Worm (Caenorhabditis elegans) whole organism, young adult: ENCODE measurements around the gene tbc-2.

Experiments
- Y95B8A.8 ChIP-seq: fragments of 200-800 bp; sonication (Bioruptor generic); IDR thresholded peaks from 2 replicates; pipeline ENCODE4 v1.3.6; 2022; ENCODE audit warnings: missing genetic modification reagents, missing genetic modification characterization, missing compliant biosample characterization
- lir-1 ChIP-seq: fragments of 200-800 bp; sonication (Bioruptor generic); conservative IDR thresholded peaks from 2 replicates; pipeline ENCODE4 v1.3.6; 2022; ENCODE audit warnings: missing genetic modification reagents, missing genetic modification characterization, missing compliant biosample characterization
- nfya-1 ChIP-seq: sonication (generic microtip); optimal IDR thresholded peaks from 2 replicates; lab custom pipeline; 2017; ENCODE audit warnings: antibody characterized with exemption, missing compliant biosample characterization, missing genetic modification characterization, borderline replicate concordance; ENCODE audit not compliant: insufficient read depth
- pha-4 ChIP-seq: fragments of 150-350 bp; sonication (generic microtip); optimal IDR thresholded peaks from 2 replicates; lab custom pipeline; 2014; ENCODE audit warnings: missing biosample characterization, missing genetic modification reagents, missing genetic modification characterization
- sptf-2 ChIP-seq: fragments of 200-800 bp; sonication (Bioruptor generic); optimal IDR thresholded peaks from 2 replicates; lab custom pipeline; 2018; ENCODE audit warnings: mild to moderate bottlenecking, missing genetic modification characterization, missing compliant biosample characterization
- unc-62 ChIP-seq: fragments of 150-350 bp; optimal IDR thresholded peaks from 2 replicates; lab custom pipeline; 2014; ENCODE audit warnings: missing biosample characterization, missing genetic modification reagents, missing genetic modification characterization

ce11 chrII:5799553-5799952 is 27.7 kb downstream of the tbc-2 start, which contains the start of gene K05F1.8:
- TF ChIP-seq sptf-2 (GFP tag; lab: Kevin White, UChicago): no peak
- no peak for TF ChIP-seq lir-1 (GFP tag; lab: Robert Waterston, UW)
- TF ChIP-seq unc-62 (GFP tag; lab: Kevin White, UChicago): no peak
- TF ChIP-seq pha-4 (tag; lab: Kevin White, UChicago): no peak
- TF ChIP-seq nfya-1 (tag; lab: Kevin White, UChicago): no peak
- no peak for TF ChIP-seq Y95B8A.8 (GFP tag; lab: Robert Waterston, UW)
